Worm (Caenorhabditis elegans): ENCODE data around the gene ZK354.2.

ce11 chrIV:5344168-5344567 is 31.0 kb downstream of the ZK354.2 start:
- TF ChIP-seq tbx-7 (tag; optimal IDR thresholded peaks at IDR 0.05), result no peak
- TF ChIP-seq ztf-16 (tag; optimal IDR thresholded peaks at IDR 0.05), result no peak
- TF ChIP-seq pha-2 (tag; optimal IDR thresholded peaks at IDR 0.05), result no peak
- TF ChIP-seq pros-1 (tag; optimal IDR thresholded peaks at IDR 0.05), result no peak
- TF ChIP-seq hlh-6 (tag; optimal IDR thresholded peaks at IDR 0.05), result no peak
- no peak for TF ChIP-seq madf-2 (tag; optimal IDR thresholded peaks at IDR 0.05)
- no peak for TF ChIP-seq ceh-30 (tag; optimal IDR thresholded peaks at IDR 0.05)
- no peak for TF ChIP-seq Y22D7AL.16 (tag; optimal IDR thresholded peaks at IDR 0.05)
- TF ChIP-seq ceh-48 (tag; optimal IDR thresholded peaks at IDR 0.05), result no peak
- TF ChIP-seq elt-2 (tag; optimal IDR thresholded peaks at IDR 0.05), result no peak
- TF ChIP-seq unc-3 (GFP tag; conservative IDR thresholded peaks at IDR 0.05), result no peak
- no peak for TF ChIP-seq unc-3 (tag; optimal IDR thresholded peaks at IDR 0.05)
- no peak for TF ChIP-seq nhr-11 (tag; optimal IDR thresholded peaks at IDR 0.05)
